Worm (Caenorhabditis elegans) whole organism, L3 larva: ENCODE measurements around the gene F17H10.1.

Experiments used
- aly-2 ChIP-seq: fragments of 150-350 bp; optimal IDR thresholded peaks from 2 replicates; lab custom pipeline; 2014; ENCODE audit warnings: missing biosample characterization, missing genetic modification characterization
- ceh-28 ChIP-seq: fragments of 150-350 bp; optimal IDR thresholded peaks from 2 replicates; lab custom pipeline; 2014; ENCODE audit warnings: missing biosample characterization, missing genetic modification reagents, missing genetic modification characterization
- eor-1 ChIP-seq, 2 experiments: fragments of 150-350 bp; optimal IDR thresholded peaks; 2 replicates each; lab custom pipeline; 2014 to 2018; ENCODE audit warnings: missing biosample characterization in 2 of 2, missing genetic modification characterization in 2 of 2
- fos-1 ChIP-seq: fragments of 150-350 bp; optimal IDR thresholded peaks from 2 replicates; lab custom pipeline; 2014; ENCODE audit warnings: missing biosample characterization, missing genetic modification characterization
- lin-15B ChIP-seq: fragments of 150-350 bp; optimal IDR thresholded peaks from 2 replicates; lab custom pipeline; 2014; ENCODE audit warnings: missing biosample characterization, missing genetic modification characterization
- lin-39 ChIP-seq: fragments of 150-350 bp; optimal IDR thresholded peaks from 2 replicates; lab custom pipeline; 2018; ENCODE audit warnings: missing biosample characterization, missing genetic modification reagents, missing genetic modification characterization
- mml-1 ChIP-seq: fragments of 150-350 bp; sonication (generic microtip); optimal IDR thresholded peaks from 3 replicates; lab custom pipeline; 2014; ENCODE audit warnings: missing biosample characterization, missing genetic modification characterization
- nhr-12 ChIP-seq: fragments of 150-350 bp; optimal IDR thresholded peaks from 2 replicates; lab custom pipeline; 2014; ENCODE audit warnings: missing biosample characterization, missing genetic modification characterization
- nhr-25 ChIP-seq: sonication (generic microtip); optimal IDR thresholded peaks from 2 replicates; lab custom pipeline; 2017; ENCODE audit warnings: missing biosample characterization, missing genetic modification characterization
- pha-4 ChIP-seq: fragments of 150-350 bp; optimal IDR thresholded peaks from 2 replicates; lab custom pipeline; 2014; ENCODE audit warnings: missing biosample characterization, missing genetic modification reagents, missing genetic modification characterization
- unc-62 ChIP-seq: fragments of 150-350 bp; sonication (generic microtip); optimal IDR thresholded peaks from 4 replicates; lab custom pipeline; 2014; ENCODE audit warnings: missing biosample characterization, missing genetic modification reagents, missing genetic modification characterization
- ztf-11 ChIP-seq: fragments of 150-350 bp; optimal IDR thresholded peaks from 2 replicates; lab custom pipeline; 2014; ENCODE audit warnings: missing biosample characterization, missing genetic modification characterization

ce11 chrX:13082326-13082725 is 22.7 kb upstream of the F17H10.1 start, which contains the start of gene str-10:
- no peak for TF ChIP-seq unc-62
- no peak for TF ChIP-seq nhr-25 (tag; lab: Kevin White, UChicago)
- TF ChIP-seq mml-1 (tag; lab: Kevin White, UChicago) = no peak
- TF ChIP-seq aly-2 (tag; lab: Kevin White, UChicago) = no peak
- TF ChIP-seq ceh-28 (tag; lab: Kevin White, UChicago) = no peak
- no peak for TF ChIP-seq lin-39 (tag; lab: Kevin White, UChicago)
- TF ChIP-seq fos-1 = no peak
- no peak for TF ChIP-seq nhr-12
- TF ChIP-seq eor-1 (tag; optimal IDR thresholded peaks at IDR 0.05; lab: Kevin White, UChicago) = no peak
- TF ChIP-seq lin-15B = no peak
- TF ChIP-seq ztf-11 (tag; lab: Kevin White, UChicago) = no peak
- TF ChIP-seq pha-4 (tag; lab: Kevin White, UChicago) = no peak
